ENCODE assay signal across 1 fruit fly cellular context in genomic region chr3L:14118767-14119166, dm6.
TF ChIP-seq lines count a peak whose summit lies in the region.

No protein-coding gene starts in this region.

TF ChIP-seq in whole organism, embryonic, 481 proteins besides CTCF, POLR2A, EP300 and RAD21 (continued from another document):
- no peak for TF ChIP-seq aop (GFP tag; IDR thresholded peaks at IDR 0.05; lab: Robert Waterston, UW)
- TF ChIP-seq HLHmδ (GFP tag; optimal IDR thresholded peaks at IDR 0.05; lab: Kevin White, UChicago), result peak; percentile 20
- peak; percentile 67 for TF ChIP-seq CG1832 (GFP tag; optimal IDR thresholded peaks at IDR 0.05; lab: Kevin White, UChicago)
